Fruit fly (Drosophila melanogaster): ENCODE data around the gene Srp54.
A peak's percentile ranks its signal among the peaks of the same experiment; 100 is the strongest.

The Srp54 gene

DNA sequence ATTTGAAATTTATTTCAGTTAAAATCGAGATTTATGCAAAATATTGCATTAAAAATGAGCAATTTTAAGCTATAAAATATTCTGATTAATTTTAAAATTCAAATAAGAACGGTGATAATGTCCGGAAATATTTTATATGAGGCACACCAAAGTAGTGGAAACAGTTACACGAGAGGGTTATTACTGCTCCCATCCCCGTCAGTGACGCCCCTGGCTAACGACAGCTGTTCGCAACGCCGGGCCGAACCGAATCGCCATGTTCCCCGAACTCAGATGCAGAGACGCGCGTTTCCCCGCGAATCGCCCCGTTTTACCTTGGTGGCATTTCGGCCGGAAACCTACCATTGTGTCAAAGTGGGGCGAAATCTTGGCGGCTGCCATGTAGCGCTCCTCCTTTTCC is 928 bp upstream of the Srp54 start (continued):
- TF ChIP-seq pnt (GFP tag; optimal IDR thresholded peaks at IDR 0.05) (no peak), chn (GFP tag; optimal IDR thresholded peaks at IDR 0.05) (peak; percentile 2), Sox102F (GFP tag; optimal IDR thresholded peaks at IDR 0.05) (no peak), Sry-β (GFP tag; optimal IDR thresholded peaks at IDR 0.05) (no peak), ac (GFP tag; optimal IDR thresholded peaks at IDR 0.05) (no peak), Gug (GFP tag; IDR thresholded peaks at IDR 0.05) (peak; percentile 60; the same call in 2 of the 4 replicates), CG12236 (GFP tag; optimal IDR thresholded peaks at IDR 0.05) (no peak), CG31388 (GFP tag; optimal IDR thresholded peaks at IDR 0.05) (no peak), CG33557 (GFP tag; optimal IDR thresholded peaks at IDR 0.05) (no peak), CG8944 (GFP tag; optimal IDR thresholded peaks at IDR 0.05) (no peak), CG4282 (GFP tag; optimal IDR thresholded peaks at IDR 0.05) (no peak), nerfin-2 (GFP tag; IDR thresholded peaks at IDR 0.05; ENCODE audit: partially characterized antibody) (no peak), Opbp (GFP tag; IDR thresholded peaks at IDR 0.05; ENCODE audit: partially characterized antibody) (no peak), trh (GFP tag; optimal IDR thresholded peaks at IDR 0.05) (no peak), CG7839 (tag; optimal IDR thresholded peaks at IDR 0.05) (peak; percentile 25), HLHmδ (GFP tag; optimal IDR thresholded peaks at IDR 0.05) (no peak), CG6689 (GFP tag; IDR thresholded peaks at IDR 0.05) (0 out of 2 replicates have a peak, but pooled peaks have one; percentile 13), CG2120 (GFP tag; optimal IDR thresholded peaks at IDR 0.05) (peak; percentile 42), odd (GFP tag; optimal IDR thresholded peaks at IDR 0.05) (no peak), CG17359 (tag; optimal IDR thresholded peaks at IDR 0.05) (peak; percentile 39), gro (GFP tag; optimal IDR thresholded peaks at IDR 0.05) (no peak), CG11456 (GFP tag; IDR thresholded peaks at IDR 0.05) (0 out of 3 replicates have a peak, but pooled peaks have one; percentile 34), sim (GFP tag; IDR thresholded peaks at IDR 0.05) (no peak), CG12769 (tag; optimal IDR thresholded peaks at IDR 0.05) (peak; percentile 32), slbo (GFP tag; IDR thresholded peaks at IDR 0.05) (peak; percentile 74), pho (GFP tag; optimal IDR thresholded peaks at IDR 0.05) (no peak), Mrtf (GFP tag; IDR thresholded peaks at IDR 0.05) (no peak), CG11093 (GFP tag; IDR thresholded peaks at IDR 0.05) (no peak), HLH4C (GFP tag; IDR thresholded peaks at IDR 0.05; ENCODE audit: partially characterized antibody) (no peak), HLH54F (GFP tag; optimal IDR thresholded peaks at IDR 0.05) (no peak), CG12299 (tag; optimal IDR thresholded peaks at IDR 0.05) (no peak), dysf (GFP tag; IDR thresholded peaks at IDR 0.05) (peak; percentile 13; the same call in 1 of the 3 replicates), CG31224 (GFP tag; IDR thresholded peaks at IDR 0.05) (no peak), unc-4 (GFP tag; IDR thresholded peaks at IDR 0.05; ENCODE audit: partially characterized antibody) (no peak), pfk (GFP tag; optimal IDR thresholded peaks at IDR 0.05) (no peak), CG4617 (GFP tag; optimal IDR thresholded peaks at IDR 0.05; ENCODE audit: borderline replicate concordance) (no peak), ara (GFP tag; IDR thresholded peaks at IDR 0.05) (peak; percentile 24), ase (GFP tag; IDR thresholded peaks at IDR 0.05) (no peak), klu (GFP tag; IDR thresholded peaks at IDR 0.05) (no peak), CG18262 (tag; optimal IDR thresholded peaks at IDR 0.05) (no peak), Aef1 (GFP tag; IDR thresholded peaks at IDR 0.05) (no peak), HmgD (GFP tag; optimal IDR thresholded peaks at IDR 0.05) (no peak), D19A (tag; optimal IDR thresholded peaks at IDR 0.05) (no peak), CG14441 (GFP tag; IDR thresholded peaks at IDR 0.05) (0 out of 2 replicates have a peak, but pooled peaks have one; percentile 4), disco-r (GFP tag; optimal IDR thresholded peaks at IDR 0.05) (no peak), fd102C (GFP tag; optimal IDR thresholded peaks at IDR 0.05) (no peak), fd3F (GFP tag; optimal IDR thresholded peaks at IDR 0.05) (no peak), NfI (GFP tag; optimal IDR thresholded peaks at IDR 0.05) (peak; percentile 24), CG1024 (GFP tag; IDR thresholded peaks at IDR 0.05) (no peak), unpg (GFP tag; optimal IDR thresholded peaks at IDR 0.05) (no peak), Eip74EF (GFP tag; optimal IDR thresholded peaks at IDR 0.05) (no peak)

All from whole organism, embryonic.